Worm (Caenorhabditis elegans): ENCODE results near the gene K07E3.9.

- TF ChIP-seq daf-8 (GFP tag; IDR thresholded peaks at IDR 0.05) (no peak), nhr-42 (GFP tag; IDR thresholded peaks at IDR 0.05) (no peak), dve-1 (tag; optimal IDR thresholded peaks at IDR 0.05; ENCODE audit: insufficient read depth) (peak; percentile 22), snpc-1.2 (GFP tag; IDR thresholded peaks at IDR 0.05) (no peak), skn-1 (tag; optimal IDR thresholded peaks at IDR 0.05) (no peak), lsy-2 (tag; optimal IDR thresholded peaks at IDR 0.05) (no peak), nhr-6 (tag; optimal IDR thresholded peaks at IDR 0.05) (no peak), ceh-28 (tag; optimal IDR thresholded peaks at IDR 0.05) (no peak), dpl-1 (GFP tag; optimal IDR thresholded peaks at IDR 0.05) (no peak), unc-62 (GFP tag; optimal IDR thresholded peaks at IDR 0.05 in 1 of 2) (no peak), unc-62 (tag; optimal IDR thresholded peaks at IDR 0.05) (no peak)
These were observed 47.2 kb upstream of the K07E3.9 start, which contains the start of gene C18A11.3 for ce11 chrX:8060823-8061222.
